Fruit fly (Drosophila melanogaster) whole organism, embryonic: Measurements from ENCODE around the gene CG32243.

Source experiments
- CG11093 ChIP-seq: fragments of 200-800 bp; sonication (Bioruptor generic); IDR thresholded peaks from 3 replicates; pipeline ENCODE4 v1.3.6; 2022; ENCODE audit warnings: missing biosample characterization, missing genetic modification characterization
- CG11398 ChIP-seq: fragments of 200-800 bp; sonication (Bioruptor generic); optimal IDR thresholded peaks from 2 replicates; lab custom pipeline; 2016; ENCODE audit warnings: missing biosample characterization, missing genetic modification characterization
- CG12071 ChIP-seq: fragments of 200-800 bp; sonication (Bioruptor generic); optimal IDR thresholded peaks from 3 replicates; lab custom pipeline; 2018; ENCODE audit warnings: missing biosample characterization, mild to moderate bottlenecking, missing genetic modification characterization
- CG14441 ChIP-seq: fragments of 200-800 bp; sonication (Bioruptor generic); IDR thresholded peaks from 2 replicates; pipeline ENCODE4 v1.3.6; 2022; ENCODE audit warnings: missing biosample characterization, missing genetic modification characterization
- CG14965 ChIP-seq: fragments of 200-800 bp; sonication (Bioruptor generic); optimal IDR thresholded peaks from 2 replicates; lab custom pipeline; 2016; ENCODE audit warnings: missing biosample characterization, missing genetic modification characterization, borderline replicate concordance
- CG15269 ChIP-seq: fragments of 200-800 bp; sonication (Bioruptor generic); optimal IDR thresholded peaks from 2 replicates; lab custom pipeline; 2018; ENCODE audit warnings: missing biosample characterization, mild to moderate bottlenecking, missing genetic modification characterization, moderate library complexity
- CG1529 ChIP-seq: fragments of 200-800 bp; sonication (Bioruptor generic); optimal IDR thresholded peaks from 3 replicates; lab custom pipeline; 2018; ENCODE audit warnings: missing biosample characterization, missing genetic modification characterization
- CG15696 ChIP-seq: fragments of 200-800 bp; sonication (Bioruptor generic); optimal IDR thresholded peaks from 2 replicates; lab custom pipeline; 2019; ENCODE audit warnings: missing biosample characterization, mild to moderate bottlenecking, missing genetic modification characterization, moderate library complexity
- CG17186 ChIP-seq: fragments of 200-800 bp; sonication (Bioruptor generic); optimal IDR thresholded peaks from 3 replicates; lab custom pipeline; 2017; ENCODE audit warnings: missing biosample characterization, missing genetic modification reagents, missing genetic modification characterization
- CG17912 ChIP-seq: fragments of 200-800 bp; sonication (Bioruptor generic); optimal IDR thresholded peaks from 2 replicates; lab custom pipeline; 2018; ENCODE audit warnings: missing biosample characterization, mild to moderate bottlenecking, missing genetic modification characterization
- CG3407 ChIP-seq: fragments of 200-800 bp; sonication (Bioruptor generic); optimal IDR thresholded peaks from 2 replicates; lab custom pipeline; 2018; ENCODE audit warnings: missing biosample characterization, mild to moderate bottlenecking, missing genetic modification characterization
- CG3838 ChIP-seq: fragments of 200-800 bp; sonication (Bioruptor generic); optimal IDR thresholded peaks from 3 replicates; lab custom pipeline; 2016; ENCODE audit warnings: missing biosample characterization, missing genetic modification characterization
- CG3847 ChIP-seq: fragments of 200-800 bp; sonication (Bioruptor generic); IDR thresholded peaks from 2 replicates; pipeline ENCODE4 v1.3.6; 2022; ENCODE audit warnings: missing biosample characterization, missing genetic modification characterization
- CG3995 ChIP-seq: fragments of 200-800 bp; sonication (Bioruptor generic); optimal IDR thresholded peaks from 3 replicates; lab custom pipeline; 2016; ENCODE audit warnings: missing biosample characterization, missing genetic modification characterization
- CG4282 ChIP-seq: fragments of 200-800 bp; sonication (Bioruptor generic); optimal IDR thresholded peaks from 2 replicates; lab custom pipeline; 2016; ENCODE audit warnings: missing biosample characterization, missing genetic modification characterization
- CG43689 ChIP-seq: fragments of 200-800 bp; sonication (Bioruptor generic); IDR thresholded peaks from 2 replicates; pipeline ENCODE4 v1.3.6; 2022; ENCODE audit warnings: missing biosample characterization, missing genetic modification characterization
- CG4404 ChIP-seq: fragments of 200-800 bp; sonication (Bioruptor generic); IDR thresholded peaks from 2 replicates; pipeline ENCODE4 v1.3.6; 2022; ENCODE audit warnings: missing biosample characterization, missing genetic modification characterization
- CG4730 ChIP-seq: fragments of 200-800 bp; sonication (Bioruptor generic); IDR thresholded peaks from 2 replicates; pipeline ENCODE4 v1.3.6; 2022; ENCODE audit warnings: missing biosample characterization, missing genetic modification characterization
- CG4820 ChIP-seq: fragments of 200-800 bp; sonication (Bioruptor generic); optimal IDR thresholded peaks from 3 replicates; lab custom pipeline; 2016; ENCODE audit warnings: missing biosample characterization, missing genetic modification characterization
- CG6254 ChIP-seq: fragments of 200-800 bp; sonication (Bioruptor generic); optimal IDR thresholded peaks from 3 replicates; lab custom pipeline; 2017; ENCODE audit warnings: mild to moderate bottlenecking, missing biosample characterization, missing genetic modification reagents, missing genetic modification characterization
- CG6654 ChIP-seq: fragments of 200-800 bp; sonication (Bioruptor generic); optimal IDR thresholded peaks from 2 replicates; lab custom pipeline; 2017; ENCODE audit warnings: missing biosample characterization, mild to moderate bottlenecking, missing genetic modification characterization
- CG7271 ChIP-seq: fragments of 200-800 bp; sonication (Bioruptor generic); optimal IDR thresholded peaks from 2 replicates; lab custom pipeline; 2018; ENCODE audit warnings: missing biosample characterization, mild to moderate bottlenecking, missing genetic modification characterization, moderate library complexity
- CG7556 ChIP-seq: fragments of 200-800 bp; sonication (Bioruptor generic); optimal IDR thresholded peaks from 2 replicates; lab custom pipeline; 2017; ENCODE audit warnings: missing biosample characterization, mild to moderate bottlenecking, missing genetic modification characterization
- CG8281 ChIP-seq: fragments of 200-800 bp; sonication (Bioruptor generic); optimal IDR thresholded peaks from 2 replicates; lab custom pipeline; 2018; ENCODE audit warnings: missing biosample characterization, mild to moderate bottlenecking, missing genetic modification characterization, moderate library complexity
- CG8359 ChIP-seq: fragments of 200-800 bp; sonication (Bioruptor generic); optimal IDR thresholded peaks from 2 replicates; lab custom pipeline; 2017; ENCODE audit warnings: missing biosample characterization, mild to moderate bottlenecking, missing genetic modification characterization, borderline replicate concordance
- CG9215 ChIP-seq: fragments of 200-800 bp; sonication (Bioruptor generic); IDR thresholded peaks from 2 replicates; pipeline ENCODE4 v1.3.6; 2022; ENCODE audit warnings: missing biosample characterization, missing genetic modification characterization
- Dll ChIP-seq: fragments of 200-800 bp; sonication (Bioruptor generic); IDR thresholded peaks from 4 replicates; pipeline ENCODE4 v1.3.6; 2022; ENCODE audit warnings: missing biosample characterization, missing genetic modification characterization; ENCODE audit not compliant: partially characterized antibody
- Ets65A ChIP-seq: fragments of 200-800 bp; sonication (Bioruptor generic); peaks from one replicate; lab custom pipeline; 2016; ENCODE audit warnings: missing biosample characterization, missing genetic modification characterization
- Fer3 ChIP-seq: fragments of 200-800 bp; sonication (Bioruptor generic); optimal IDR thresholded peaks from 2 replicates; lab custom pipeline; 2018; ENCODE audit warnings: missing biosample characterization, mild to moderate bottlenecking, missing genetic modification characterization, moderate library complexity
- H2.0 ChIP-seq: fragments of 200-800 bp; sonication (Bioruptor generic); IDR thresholded peaks from 2 replicates; pipeline ENCODE4 v1.3.6; 2022; ENCODE audit warnings: missing biosample characterization, missing genetic modification characterization
- Hmr ChIP-seq: fragments of 200-800 bp; sonication (Bioruptor generic); optimal IDR thresholded peaks from 3 replicates; lab custom pipeline; 2017; ENCODE audit warnings: mild to moderate bottlenecking, missing biosample characterization, missing genetic modification reagents, missing genetic modification characterization
- Hr39 ChIP-seq: fragments of >200 bp; optimal IDR thresholded peaks from 2 replicates; lab custom pipeline; 2017
- Lhr ChIP-seq: fragments of 200-800 bp; sonication (Bioruptor generic); optimal IDR thresholded peaks from 3 replicates; lab custom pipeline; 2017; ENCODE audit warnings: mild to moderate bottlenecking, missing biosample characterization, missing genetic modification reagents, missing genetic modification characterization
- Mrtf ChIP-seq: fragments of 200-800 bp; sonication (Bioruptor generic); IDR thresholded peaks from 3 replicates; pipeline ENCODE4 v1.3.6; 2022; ENCODE audit warnings: missing biosample characterization, missing genetic modification characterization
- Rx ChIP-seq: fragments of 200-800 bp; sonication (Bioruptor generic); IDR thresholded peaks from 2 replicates; pipeline ENCODE4 v1.3.6; 2022; ENCODE audit warnings: missing biosample characterization, missing genetic modification characterization
- Ssrp ChIP-seq: fragments of 200-800 bp; sonication (Bioruptor generic); optimal IDR thresholded peaks from 2 replicates; lab custom pipeline; 2018; ENCODE audit warnings: missing biosample characterization, mild to moderate bottlenecking, missing genetic modification characterization, moderate library complexity
- Xbp1 ChIP-seq: fragments of 200-800 bp; sonication (Bioruptor generic); optimal IDR thresholded peaks from 3 replicates; lab custom pipeline; 2016; ENCODE audit warnings: missing biosample characterization, mild to moderate bottlenecking, missing genetic modification characterization
- ato ChIP-seq: fragments of 200-800 bp; sonication (Bioruptor generic); IDR thresholded peaks from 2 replicates; pipeline ENCODE4 v1.3.6; 2022; ENCODE audit warnings: missing biosample characterization, missing genetic modification characterization; ENCODE audit not compliant: partially characterized antibody
- bsh ChIP-seq, 2 experiments: fragments of 200-800 bp; sonication (Bioruptor generic); optimal IDR thresholded peaks; 2 replicates each; lab custom pipeline; 2017 to 2018; ENCODE audit warnings: mild to moderate bottlenecking in 2 of 2, missing biosample characterization in 2 of 2, missing genetic modification characterization in 2 of 2, moderate library complexity in 1 of 2
- chif ChIP-seq, 2 experiments: fragments of 200-800 bp; sonication (Bioruptor generic); optimal IDR thresholded peaks; 3 replicates each; lab custom pipeline; 2016; ENCODE audit warnings: missing biosample characterization in 2 of 2, missing genetic modification characterization in 2 of 2
- danr ChIP-seq: fragments of 200-800 bp; sonication (Bioruptor generic); IDR thresholded peaks from 2 replicates; pipeline ENCODE4 v1.3.6; 2022; ENCODE audit warnings: missing biosample characterization, missing genetic modification characterization
- insv ChIP-seq, 2 experiments: fragments of 200-800 bp; sonication (Bioruptor generic); optimal IDR thresholded peaks; 3 replicates each; lab custom pipeline; 2016 to 2018; ENCODE audit warnings: missing biosample characterization in 2 of 2, missing genetic modification characterization in 2 of 2
- nmo ChIP-seq: fragments of 200-800 bp; sonication (Bioruptor generic); optimal IDR thresholded peaks from 2 replicates; lab custom pipeline; 2018; ENCODE audit warnings: missing biosample characterization, mild to moderate bottlenecking, missing genetic modification characterization, moderate library complexity
- oc ChIP-seq: fragments of 200-800 bp; sonication (Bioruptor generic); optimal IDR thresholded peaks from 2 replicates; lab custom pipeline; 2018; ENCODE audit warnings: missing biosample characterization, mild to moderate bottlenecking, missing genetic modification characterization, moderate library complexity
- pb ChIP-seq: fragments of 200-800 bp; sonication (Bioruptor generic); optimal IDR thresholded peaks from 3 replicates; lab custom pipeline; 2016; ENCODE audit warnings: missing biosample characterization, missing genetic modification characterization
- psq ChIP-seq: fragments of 200-800 bp; sonication (Bioruptor generic); optimal IDR thresholded peaks from 2 replicates; lab custom pipeline; 2017; ENCODE audit warnings: missing biosample characterization, missing genetic modification characterization
- sd ChIP-seq: fragments of 200-800 bp; sonication (Bioruptor generic); optimal IDR thresholded peaks from 3 replicates; lab custom pipeline; 2018; ENCODE audit warnings: missing biosample characterization, mild to moderate bottlenecking, missing genetic modification characterization, moderate library complexity
- sim ChIP-seq: fragments of 200-800 bp; sonication (Bioruptor generic); IDR thresholded peaks from 2 replicates; pipeline ENCODE4 v1.3.6; 2022; ENCODE audit warnings: missing biosample characterization, missing genetic modification characterization
- tap ChIP-seq: fragments of 200-800 bp; optimal IDR thresholded peaks from 3 replicates; lab custom pipeline; 2019; ENCODE audit warnings: missing biosample characterization, mild to moderate bottlenecking, missing genetic modification characterization, moderate library complexity
- unc-4 ChIP-seq: fragments of 200-800 bp; sonication (Bioruptor generic); IDR thresholded peaks from 2 replicates; pipeline ENCODE4 v1.3.6; 2022; ENCODE audit warnings: missing biosample characterization, missing genetic modification characterization; ENCODE audit not compliant: partially characterized antibody
- zfh1 ChIP-seq: fragments of 200-800 bp; sonication (Bioruptor generic); IDR thresholded peaks from 3 replicates; pipeline ENCODE4 v1.3.6; 2022; ENCODE audit warnings: missing biosample characterization, missing genetic modification characterization

CG32243 gene

dm6 chr3L:4533941-4534340 is 7.1 kb downstream of the CG32243 start (continued):
- peak; percentile 11 for TF ChIP-seq Ssrp (tag; lab: Kevin White, UChicago)
- no peak for TF ChIP-seq ato (GFP tag; lab: Robert Waterston, UW)
- TF ChIP-seq CG14965 (GFP tag; lab: Kevin White, UChicago), result no peak
- peak; percentile 23 for TF ChIP-seq Fer3 (tag; lab: Kevin White, UChicago)
- TF ChIP-seq insv (GFP tag; optimal IDR thresholded peaks at IDR 0.05; lab: Kevin White, UChicago), result no peak
- TF ChIP-seq sim (GFP tag; lab: Robert Waterston, UW), result no peak
- TF ChIP-seq Dll (GFP tag; lab: Robert Waterston, UW), result no peak
- peak; percentile 41; the same call in 1 of the 2 replicates for TF ChIP-seq Rx
- TF ChIP-seq Xbp1, result peak; percentile 36
- peak; percentile 0 for TF ChIP-seq Hmr (GFP tag; lab: Kevin White, UChicago)
- peak; percentile 35 for TF ChIP-seq CG4820
- TF ChIP-seq CG4730, result peak; percentile 18; the same call in 1 of the 2 replicates
- peak; percentile 10; the same call in 1 of the 2 replicates for TF ChIP-seq danr (GFP tag; lab: Robert Waterston, UW)
- TF ChIP-seq CG12071 (GFP tag; lab: Kevin White, UChicago), result no peak
- TF ChIP-seq CG14441 (GFP tag; lab: Robert Waterston, UW), result peak; percentile 69
- no peak for TF ChIP-seq CG3407 (GFP tag; lab: Kevin White, UChicago)
- TF ChIP-seq Lhr (GFP tag; lab: Kevin White, UChicago), result no peak
- TF ChIP-seq CG7556 (GFP tag; lab: Kevin White, UChicago), result no peak
- TF ChIP-seq sd (tag; lab: Kevin White, UChicago), result no peak
- no peak for TF ChIP-seq CG15696
- TF ChIP-seq CG4282 (GFP tag; lab: Kevin White, UChicago), result no peak
- no peak for TF ChIP-seq CG4404 (GFP tag; lab: Robert Waterston, UW)
- no peak for TF ChIP-seq pb (GFP tag; lab: Kevin White, UChicago)
- peak; percentile 51 for TF ChIP-seq oc (tag; lab: Kevin White, UChicago)
- no peak for TF ChIP-seq CG8281 (tag; lab: Kevin White, UChicago)
- TF ChIP-seq H2.0, result peak; percentile 36; the same call in 1 of the 2 replicates
- no peak for TF ChIP-seq CG3838 (GFP tag; lab: Kevin White, UChicago)
- 0 out of 3 replicates have a peak, but pooled peaks have one; percentile 15 for TF ChIP-seq Mrtf (GFP tag; lab: Robert Waterston, UW)
- TF ChIP-seq CG3995 (GFP tag; lab: Kevin White, UChicago), result no peak
- no peak for TF ChIP-seq CG11398 (GFP tag; lab: Kevin White, UChicago)
- TF ChIP-seq CG17912, result no peak
- TF ChIP-seq CG6254, result peak; percentile 32
- no peak for TF ChIP-seq unc-4 (GFP tag; lab: Robert Waterston, UW)
- no peak for TF ChIP-seq CG6654
- TF ChIP-seq CG17186, result no peak
- no peak for TF ChIP-seq Ets65A (GFP tag; lab: Kevin White, UChicago)
- peak; percentile 39; the same call in 1 of the 3 replicates for TF ChIP-seq zfh1 (GFP tag; lab: Robert Waterston, UW)
- TF ChIP-seq bsh (GFP tag; optimal IDR thresholded peaks at IDR 0.05; lab: Kevin White, UChicago), result peak in 1 of 2 experiments; percentile 26
- TF ChIP-seq nmo (GFP tag; lab: Kevin White, UChicago), result peak; percentile 46
- TF ChIP-seq psq, result no peak
- TF ChIP-seq CG15269 (tag; lab: Kevin White, UChicago), result peak; percentile 53
- TF ChIP-seq CG7271, result no peak
- TF ChIP-seq chif (GFP tag; optimal IDR thresholded peaks at IDR 0.05; lab: Kevin White, UChicago), result no peak
- TF ChIP-seq CG8359 (GFP tag; lab: Kevin White, UChicago), result no peak
- TF ChIP-seq CG9215 (GFP tag; lab: Robert Waterston, UW), result no peak
- TF ChIP-seq Hr39, result no peak
- no peak for TF ChIP-seq CG43689
- peak; percentile 68 for TF ChIP-seq tap (tag; lab: Kevin White, UChicago)
- no peak for TF ChIP-seq CG1529 (GFP tag; lab: Kevin White, UChicago)
- 0 out of 3 replicates have a peak, but pooled peaks have one; percentile 11 for TF ChIP-seq CG11093 (GFP tag; lab: Robert Waterston, UW)
- no peak for TF ChIP-seq CG3847 (GFP tag; lab: Robert Waterston, UW)
